Fruit fly (Drosophila melanogaster) whole organism: ENCODE measurements around the gene mthl15.

Source experiments
- CG8478 ChIP-seq: fragments of >200 bp; optimal IDR thresholded peaks from 2 replicates; lab custom pipeline; 2018; ENCODE audit warnings: inconsistent platforms
- Dll ChIP-seq: fragments of >200 bp; optimal IDR thresholded peaks from 2 replicates; lab custom pipeline; 2017
- pan ChIP-seq: fragments of >200 bp; optimal IDR thresholded peaks from 2 replicates; lab custom pipeline; 2017
- psq ChIP-seq: fragments of >200 bp; optimal IDR thresholded peaks from 2 replicates; lab custom pipeline; 2017
- usp ChIP-seq: fragments of >200 bp; optimal IDR thresholded peaks from 2 replicates; lab custom pipeline; 2017; ENCODE audit warnings: missing biosample characterization, missing genetic modification characterization, mixed read lengths

DNA sequence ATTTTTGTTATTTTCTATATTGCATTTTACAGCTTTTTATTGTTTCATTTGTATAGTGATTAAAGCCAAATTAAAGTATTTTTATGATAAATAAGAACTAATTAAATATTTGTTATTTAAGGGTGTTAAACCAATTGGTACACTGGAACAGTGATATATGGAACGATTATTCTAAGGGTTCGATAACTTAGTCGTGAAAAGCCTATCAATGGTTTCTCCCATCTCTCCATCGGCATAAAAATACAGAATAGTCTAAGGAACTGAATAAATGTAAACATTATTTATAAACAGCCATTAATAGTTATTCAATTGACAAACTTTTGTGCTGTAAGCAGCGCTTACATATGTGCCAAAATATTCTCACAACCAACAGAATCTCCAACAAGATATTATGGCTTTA is 27.0 kb upstream of the mthl15 start, which contains the start of gene Mob3:
- no peak for TF ChIP-seq psq (lab: Kevin White, UChicago)
- no peak for TF ChIP-seq Dll (lab: Kevin White, UChicago)
- TF ChIP-seq usp = no peak
- no peak for TF ChIP-seq pan (lab: Kevin White, UChicago)
- no peak for TF ChIP-seq CG8478 (lab: Kevin White, UChicago)
